Fruit fly (Drosophila melanogaster): Measurements from ENCODE around the gene CG1958.

- TF ChIP-seq ttk (GFP tag; IDR thresholded peaks at IDR 0.05) (no peak), CG13775 (GFP tag; optimal IDR thresholded peaks at IDR 0.05) (peak; percentile 72), HLH54F (GFP tag; optimal IDR thresholded peaks at IDR 0.05) (peak; percentile 22)
Observed at dm6 chrX:7277038-7277437, 10.3 kb downstream of the CG1958 start.

All from whole organism, embryonic.